Worm (Caenorhabditis elegans): ENCODE results near the gene che-7.
A peak's percentile ranks its signal among the peaks of the same experiment; 100 is the strongest.

Gene che-7

DNA sequence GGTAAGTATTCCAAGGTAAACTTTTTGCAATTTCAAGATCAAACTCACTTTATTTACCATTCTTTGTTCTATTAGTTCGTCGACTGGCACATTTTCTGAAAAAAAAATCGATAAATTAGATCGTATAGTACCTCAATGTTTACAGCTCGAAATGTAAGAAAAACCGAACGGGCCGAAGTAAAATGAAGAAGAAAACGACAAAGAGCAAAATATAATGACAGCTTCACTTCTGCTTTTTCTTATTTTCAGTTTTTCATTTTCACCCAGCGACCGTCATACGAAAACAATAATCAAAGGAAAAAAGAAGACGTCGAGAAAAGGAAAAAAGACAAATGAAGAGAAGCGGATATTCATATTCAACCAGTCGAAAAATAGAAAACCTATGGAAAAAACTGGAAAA, at the start of gene che-7:
TSS of gene che-7 (minus strand) at position 101 of the 400 bp plus-strand sequence.
- TF ChIP-seq flt-1 (GFP tag; IDR thresholded peaks at IDR 0.05) (no peak), sea-1 (GFP tag; conservative IDR thresholded peaks at IDR 0.05) (no peak), ceh-36 (tag; optimal IDR thresholded peaks at IDR 0.05) (no peak), hnd-1 (tag; optimal IDR thresholded peaks at IDR 0.05) (no peak), hmg-4 (GFP tag; optimal IDR thresholded peaks at IDR 0.05) (no peak), scrt-1 (GFP tag; IDR thresholded peaks at IDR 0.05) (no peak), tbx-37 (GFP tag; conservative IDR thresholded peaks at IDR 0.05) (no peak), B0310.2 (tag; optimal IDR thresholded peaks at IDR 0.05) (no peak), pes-1 (GFP tag; IDR thresholded peaks at IDR 0.05) (no peak), hmbx-1 (tag; optimal IDR thresholded peaks at IDR 0.05) (no peak), ets-7 (tag; optimal IDR thresholded peaks at IDR 0.05) (no peak), F13C5.2 (tag; optimal IDR thresholded peaks at IDR 0.05) (no peak), aly-1 (tag; optimal IDR thresholded peaks at IDR 0.05) (no peak), ama-1 (optimal IDR thresholded peaks at IDR 0.05) (no peak), ceh-13 (GFP tag; optimal IDR thresholded peaks at IDR 0.05) (no peak), tra-4 (tag; optimal IDR thresholded peaks at IDR 0.05) (no peak), tbx-11 (GFP tag; IDR thresholded peaks at IDR 0.05) (no peak)

DNA sequence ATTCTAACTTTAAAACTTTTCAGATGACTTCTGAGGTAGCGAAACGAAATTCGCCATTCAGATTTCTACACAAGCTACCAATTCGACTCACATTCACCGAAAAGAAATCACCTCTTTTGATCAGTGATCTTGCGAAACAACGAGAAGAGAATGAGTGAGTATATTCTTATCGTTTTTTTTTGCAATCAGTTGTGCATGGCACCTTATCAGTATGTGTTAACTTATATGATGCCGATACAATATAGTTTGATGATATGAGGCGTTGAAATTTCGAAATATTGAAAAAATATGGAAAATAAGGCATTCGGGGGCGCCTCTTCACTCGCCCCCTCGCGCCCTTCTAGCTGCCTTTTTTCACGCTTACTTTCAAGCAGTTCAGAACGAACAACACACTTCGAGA, 48.9 kb upstream of the che-7 start:
- TF ChIP-seq ceh-13 (GFP tag; optimal IDR thresholded peaks at IDR 0.05) (no peak), scrt-1 (GFP tag; IDR thresholded peaks at IDR 0.05) (no peak), aly-1 (tag; optimal IDR thresholded peaks at IDR 0.05) (no peak)

DNA sequence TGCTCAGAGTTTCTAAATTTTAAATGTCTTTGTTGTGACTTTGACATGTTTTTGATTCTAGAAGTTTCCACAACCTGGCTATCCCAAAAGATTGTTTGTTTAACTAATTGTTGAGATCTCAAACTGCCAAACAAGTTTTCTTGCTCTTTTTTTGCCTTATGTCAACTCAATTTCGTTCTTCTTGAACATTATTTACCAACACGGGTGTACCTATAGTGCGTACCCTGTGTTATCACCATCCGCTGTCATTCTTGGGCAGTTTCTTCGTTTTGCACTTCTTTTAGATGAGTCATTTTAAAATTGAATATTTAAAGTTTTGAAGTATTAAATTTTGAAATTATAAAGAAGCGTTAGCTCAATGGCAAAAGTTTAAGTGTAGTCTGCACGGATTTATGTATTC, 47.9 kb upstream of the che-7 start, which contains the start of gene sptl-2:
TSS of gene sptl-2 (plus strand) at position 280 of the 400 bp plus-strand sequence.
- TF ChIP-seq F13C5.2 (tag; optimal IDR thresholded peaks at IDR 0.05) (no peak), hnd-1 (tag; optimal IDR thresholded peaks at IDR 0.05) (no peak), hmbx-1 (tag; optimal IDR thresholded peaks at IDR 0.05) (no peak), ama-1 (optimal IDR thresholded peaks at IDR 0.05) (no peak)

DNA sequence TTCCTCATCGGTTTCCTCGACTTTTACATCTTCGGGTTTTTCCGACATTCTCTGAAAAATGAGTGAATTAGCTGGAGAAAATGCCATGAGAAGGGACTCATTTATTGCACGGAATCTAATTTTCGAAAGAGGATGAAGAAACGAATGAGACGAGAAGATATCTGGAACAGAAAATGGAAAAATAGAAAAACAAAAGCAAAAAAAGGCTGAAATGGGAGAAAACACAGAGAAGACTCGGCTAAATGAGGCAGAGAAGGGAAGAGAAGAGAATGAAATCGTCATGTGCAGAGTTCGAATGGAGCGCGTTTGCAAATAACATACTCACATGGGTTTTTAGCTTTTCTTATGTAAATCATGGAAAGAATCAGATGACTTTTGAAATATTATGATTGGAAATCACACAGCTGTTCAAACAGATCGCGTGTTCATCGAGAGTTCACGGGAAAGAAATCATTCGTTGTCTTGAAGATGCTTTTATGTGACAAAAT, 44.9 kb upstream of the che-7 start, which contains the start of gene Y97E10AR.6:
TSS of gene Y97E10AR.6 (minus strand) at position 51 of the 488 bp plus-strand sequence.
- TF ChIP-seq tbx-37 (GFP tag; conservative IDR thresholded peaks at IDR 0.05) (no peak), ets-7 (tag; optimal IDR thresholded peaks at IDR 0.05) (no peak), ama-1 (optimal IDR thresholded peaks at IDR 0.05) (no peak), tra-4 (tag; optimal IDR thresholded peaks at IDR 0.05) (no peak), hmbx-1 (tag; optimal IDR thresholded peaks at IDR 0.05) (no peak), hmg-4 (GFP tag; optimal IDR thresholded peaks at IDR 0.05) (no peak), pes-1 (GFP tag; IDR thresholded peaks at IDR 0.05) (no peak), ceh-36 (tag; optimal IDR thresholded peaks at IDR 0.05) (no peak), sea-1 (GFP tag; conservative IDR thresholded peaks at IDR 0.05) (no peak), scrt-1 (GFP tag; IDR thresholded peaks at IDR 0.05) (no peak)

DNA sequence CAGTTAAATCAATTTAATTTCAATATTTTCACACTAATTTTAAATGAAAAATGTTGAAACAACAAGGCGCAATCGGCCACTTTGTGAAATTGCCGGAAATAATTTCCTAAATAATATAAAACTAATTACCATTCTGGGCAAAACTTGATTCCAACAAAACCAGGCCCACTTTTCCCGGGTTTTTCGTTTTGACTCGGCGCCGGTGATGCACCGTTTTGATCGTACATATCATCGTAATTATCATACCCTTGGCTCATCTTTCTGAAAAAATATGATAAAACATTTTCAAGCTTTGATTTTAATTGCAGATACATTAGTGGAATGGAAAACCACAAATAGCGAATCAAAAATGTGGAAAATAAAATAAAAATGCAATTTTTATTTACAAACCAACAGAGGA, 43.0 kb upstream of the che-7 start, which contains the start of gene rpb-9:
TSS of gene rpb-9 (minus strand) at position 314 of the 400 bp plus-strand sequence.
- no peak for TF ChIP-seq B0310.2 (tag; optimal IDR thresholded peaks at IDR 0.05)
- no peak for TF ChIP-seq ceh-36 (tag; optimal IDR thresholded peaks at IDR 0.05)
- TF ChIP-seq hmg-4 (GFP tag; optimal IDR thresholded peaks at IDR 0.05), result no peak
- no peak for TF ChIP-seq ets-7 (tag; optimal IDR thresholded peaks at IDR 0.05)
- no peak for TF ChIP-seq sea-1 (GFP tag; conservative IDR thresholded peaks at IDR 0.05)
- no peak for TF ChIP-seq ceh-13 (GFP tag; optimal IDR thresholded peaks at IDR 0.05)
- no peak for TF ChIP-seq ama-1 (optimal IDR thresholded peaks at IDR 0.05)
- no peak for TF ChIP-seq aly-1 (tag; optimal IDR thresholded peaks at IDR 0.05)
- no peak for TF ChIP-seq hnd-1 (tag; optimal IDR thresholded peaks at IDR 0.05)
- no peak for TF ChIP-seq tbx-37 (GFP tag; conservative IDR thresholded peaks at IDR 0.05)
- TF ChIP-seq tbx-11 (GFP tag; IDR thresholded peaks at IDR 0.05), result no peak
- no peak for TF ChIP-seq F13C5.2 (tag; optimal IDR thresholded peaks at IDR 0.05)
- TF ChIP-seq pes-1 (GFP tag; IDR thresholded peaks at IDR 0.05), result no peak
- no peak for TF ChIP-seq scrt-1 (GFP tag; IDR thresholded peaks at IDR 0.05)
- no peak for TF ChIP-seq tra-4 (tag; optimal IDR thresholded peaks at IDR 0.05)
- TF ChIP-seq hmbx-1 (tag; optimal IDR thresholded peaks at IDR 0.05), result no peak
- no peak for TF ChIP-seq flt-1 (GFP tag; IDR thresholded peaks at IDR 0.05)

DNA sequence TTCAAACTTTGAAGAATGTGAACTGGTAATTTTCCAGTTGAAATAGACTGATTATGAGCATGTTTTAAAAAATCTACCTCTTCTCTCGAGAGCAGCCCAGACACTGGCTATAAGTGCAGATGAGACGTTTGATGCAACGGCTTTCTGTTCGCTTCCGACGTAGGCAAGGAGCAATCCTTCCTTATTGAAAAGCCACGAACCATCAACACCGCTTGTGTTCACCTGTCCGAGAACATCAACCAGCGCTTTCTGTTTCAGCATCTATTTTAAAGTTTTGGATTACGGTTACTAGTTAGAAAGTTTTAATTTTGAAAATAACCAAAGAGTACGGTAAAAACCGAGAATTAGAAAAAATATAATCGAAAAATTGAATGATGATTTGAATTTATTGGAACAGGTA, 41.8 kb upstream of the che-7 start, which contains the start of gene lmtr-2:
TSS of gene lmtr-2 (minus strand) at position 261 of the 400 bp plus-strand sequence.
- TF ChIP-seq hnd-1 (tag; optimal IDR thresholded peaks at IDR 0.05) (no peak), ama-1 (optimal IDR thresholded peaks at IDR 0.05) (peak; percentile 39)

DNA sequence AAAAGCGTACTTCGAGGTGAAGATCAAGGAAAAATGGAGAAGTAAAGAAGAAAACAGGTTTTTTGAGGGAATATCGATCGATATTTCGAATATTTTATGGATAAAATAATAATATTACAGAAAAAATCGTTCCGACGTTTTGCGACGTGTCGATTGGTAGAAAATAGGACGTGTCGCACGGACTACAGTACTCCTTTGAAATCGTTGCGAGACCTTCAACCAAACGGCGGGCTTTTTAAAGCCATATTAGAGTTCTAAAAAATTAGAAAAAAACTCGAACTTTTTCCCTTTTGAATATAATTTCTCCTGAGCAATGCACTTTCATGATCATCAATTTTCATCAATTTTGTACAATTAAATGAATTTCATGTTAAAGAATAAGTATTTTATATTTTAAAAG, 41.1 kb upstream of the che-7 start, which contains the start of gene Y97E10AR.4:
TSS of gene Y97E10AR.4 (minus strand) at position 131 of the 400 bp plus-strand sequence.
- TF ChIP-seq ama-1 (optimal IDR thresholded peaks at IDR 0.05), result no peak
- no peak for TF ChIP-seq F13C5.2 (tag; optimal IDR thresholded peaks at IDR 0.05)
- no peak for TF ChIP-seq sea-1 (GFP tag; conservative IDR thresholded peaks at IDR 0.05)
- no peak for TF ChIP-seq ceh-13 (GFP tag; optimal IDR thresholded peaks at IDR 0.05)
- no peak for TF ChIP-seq aly-1 (tag; optimal IDR thresholded peaks at IDR 0.05)
- no peak for TF ChIP-seq B0310.2 (tag; optimal IDR thresholded peaks at IDR 0.05)
- TF ChIP-seq tbx-11 (GFP tag; IDR thresholded peaks at IDR 0.05), result no peak
- TF ChIP-seq hmbx-1 (tag; optimal IDR thresholded peaks at IDR 0.05), result no peak
- TF ChIP-seq flt-1 (GFP tag; IDR thresholded peaks at IDR 0.05), result no peak
- no peak for TF ChIP-seq hnd-1 (tag; optimal IDR thresholded peaks at IDR 0.05)
- no peak for TF ChIP-seq ceh-36 (tag; optimal IDR thresholded peaks at IDR 0.05)
- no peak for TF ChIP-seq tbx-37 (GFP tag; conservative IDR thresholded peaks at IDR 0.05)
